Worm (Caenorhabditis elegans): Measurements from ENCODE around the gene C54F6.3.

C54F6.3 gene

ce11 chrV:7553873-7554362, 20.9 kb downstream of the C54F6.3 start, which contains the start of gene ttr-10:
ttr-10 (minus strand) TSS chrV:7553923.
- TF ChIP-seq F13C5.2 (tag; optimal IDR thresholded peaks at IDR 0.05) (no peak), tbx-37 (GFP tag; conservative IDR thresholded peaks at IDR 0.05) (no peak), scrt-1 (GFP tag; IDR thresholded peaks at IDR 0.05) (no peak), sea-1 (GFP tag; conservative IDR thresholded peaks at IDR 0.05) (no peak), hmbx-1 (tag; optimal IDR thresholded peaks at IDR 0.05) (no peak), pes-1 (GFP tag; IDR thresholded peaks at IDR 0.05) (no peak), ceh-36 (tag; optimal IDR thresholded peaks at IDR 0.05) (no peak), hmg-4 (GFP tag; optimal IDR thresholded peaks at IDR 0.05) (no peak), hnd-1 (tag; optimal IDR thresholded peaks at IDR 0.05) (no peak), aly-1 (tag; optimal IDR thresholded peaks at IDR 0.05) (no peak), ama-1 (optimal IDR thresholded peaks at IDR 0.05) (no peak), flt-1 (GFP tag; IDR thresholded peaks at IDR 0.05) (no peak), ets-7 (tag; optimal IDR thresholded peaks at IDR 0.05) (no peak), tbx-11 (GFP tag; IDR thresholded peaks at IDR 0.05) (no peak), B0310.2 (tag; optimal IDR thresholded peaks at IDR 0.05) (no peak), ceh-13 (GFP tag; optimal IDR thresholded peaks at IDR 0.05) (no peak)

ce11 chrV:7555875-7556274, 22.8 kb downstream of the C54F6.3 start:
- TF ChIP-seq tra-4 (tag; optimal IDR thresholded peaks at IDR 0.05) (no peak), hmbx-1 (tag; optimal IDR thresholded peaks at IDR 0.05) (no peak), B0310.2 (tag; optimal IDR thresholded peaks at IDR 0.05) (no peak), ceh-13 (GFP tag; optimal IDR thresholded peaks at IDR 0.05) (no peak), ceh-36 (tag; optimal IDR thresholded peaks at IDR 0.05) (no peak), F13C5.2 (tag; optimal IDR thresholded peaks at IDR 0.05) (no peak), tbx-11 (GFP tag; IDR thresholded peaks at IDR 0.05) (no peak), ets-7 (tag; optimal IDR thresholded peaks at IDR 0.05) (no peak), sea-1 (GFP tag; conservative IDR thresholded peaks at IDR 0.05) (no peak), tbx-37 (GFP tag; conservative IDR thresholded peaks at IDR 0.05) (no peak), pes-1 (GFP tag; IDR thresholded peaks at IDR 0.05) (no peak), aly-1 (tag; optimal IDR thresholded peaks at IDR 0.05) (no peak), hmg-4 (GFP tag; optimal IDR thresholded peaks at IDR 0.05) (no peak), scrt-1 (GFP tag; IDR thresholded peaks at IDR 0.05) (no peak), hnd-1 (tag; optimal IDR thresholded peaks at IDR 0.05) (no peak), ama-1 (optimal IDR thresholded peaks at IDR 0.05) (no peak), flt-1 (GFP tag; IDR thresholded peaks at IDR 0.05) (no peak)

- TF ChIP-seq hmg-4 (GFP tag; optimal IDR thresholded peaks at IDR 0.05) (no peak), ceh-36 (tag; optimal IDR thresholded peaks at IDR 0.05) (no peak), scrt-1 (GFP tag; IDR thresholded peaks at IDR 0.05) (no peak), hnd-1 (tag; optimal IDR thresholded peaks at IDR 0.05) (no peak), pes-1 (GFP tag; IDR thresholded peaks at IDR 0.05) (no peak), hmbx-1 (tag; optimal IDR thresholded peaks at IDR 0.05) (no peak), ama-1 (optimal IDR thresholded peaks at IDR 0.05) (no peak), F13C5.2 (tag; optimal IDR thresholded peaks at IDR 0.05) (no peak), tra-4 (tag; optimal IDR thresholded peaks at IDR 0.05) (no peak), tbx-37 (GFP tag; conservative IDR thresholded peaks at IDR 0.05) (no peak), flt-1 (GFP tag; IDR thresholded peaks at IDR 0.05) (no peak), ets-7 (tag; optimal IDR thresholded peaks at IDR 0.05) (no peak), B0310.2 (tag; optimal IDR thresholded peaks at IDR 0.05) (no peak)
Observed at ce11 chrV:7558693-7559092, 25.6 kb downstream of the C54F6.3 start, which contains the start of gene ets-7. ets-7 (minus strand) TSS chrV:7558793.

- no peak for TF ChIP-seq aly-1 (tag; optimal IDR thresholded peaks at IDR 0.05)
- no peak for TF ChIP-seq hnd-1 (tag; optimal IDR thresholded peaks at IDR 0.05)
- TF ChIP-seq ets-7 (tag; optimal IDR thresholded peaks at IDR 0.05), result no peak
- no peak for TF ChIP-seq ceh-36 (tag; optimal IDR thresholded peaks at IDR 0.05)
- no peak for TF ChIP-seq sea-1 (GFP tag; conservative IDR thresholded peaks at IDR 0.05)
- no peak for TF ChIP-seq ceh-13 (GFP tag; optimal IDR thresholded peaks at IDR 0.05)
- no peak for TF ChIP-seq pes-1 (GFP tag; IDR thresholded peaks at IDR 0.05)
- TF ChIP-seq flt-1 (GFP tag; IDR thresholded peaks at IDR 0.05), result no peak
- TF ChIP-seq hmbx-1 (tag; optimal IDR thresholded peaks at IDR 0.05), result no peak
- no peak for TF ChIP-seq B0310.2 (tag; optimal IDR thresholded peaks at IDR 0.05)
- no peak for TF ChIP-seq scrt-1 (GFP tag; IDR thresholded peaks at IDR 0.05)
- TF ChIP-seq tra-4 (tag; optimal IDR thresholded peaks at IDR 0.05), result no peak
- no peak for TF ChIP-seq tbx-37 (GFP tag; conservative IDR thresholded peaks at IDR 0.05)
- TF ChIP-seq F13C5.2 (tag; optimal IDR thresholded peaks at IDR 0.05), result no peak
- no peak for TF ChIP-seq tbx-11 (GFP tag; IDR thresholded peaks at IDR 0.05)
- TF ChIP-seq hmg-4 (GFP tag; optimal IDR thresholded peaks at IDR 0.05), result no peak
- no peak for TF ChIP-seq ama-1 (optimal IDR thresholded peaks at IDR 0.05)
Observed at ce11 chrV:7562947-7563346, 29.9 kb downstream of the C54F6.3 start, which contains the start of gene F19F10.1. F19F10.1 (plus strand) TSS chrV:7563247.

ce11 chrV:7570290-7570689, 37.2 kb downstream of the C54F6.3 start, which contains the start of gene clec-212:
clec-212 (minus strand) TSS chrV:7570390.
- TF ChIP-seq ama-1 (optimal IDR thresholded peaks at IDR 0.05), result no peak
- no peak for TF ChIP-seq aly-1 (tag; optimal IDR thresholded peaks at IDR 0.05)
- no peak for TF ChIP-seq flt-1 (GFP tag; IDR thresholded peaks at IDR 0.05)
- no peak for TF ChIP-seq scrt-1 (GFP tag; IDR thresholded peaks at IDR 0.05)
- TF ChIP-seq tra-4 (tag; optimal IDR thresholded peaks at IDR 0.05), result no peak
- no peak for TF ChIP-seq hmg-4 (GFP tag; optimal IDR thresholded peaks at IDR 0.05)

ce11 chrV:7570955-7571354, 37.9 kb downstream of the C54F6.3 start, which contains the start of gene F19F10.14:
F19F10.14 (minus strand) TSS chrV:7571055.
- TF ChIP-seq pes-1 (GFP tag; IDR thresholded peaks at IDR 0.05) (no peak), ets-7 (tag; optimal IDR thresholded peaks at IDR 0.05) (no peak), tbx-37 (GFP tag; conservative IDR thresholded peaks at IDR 0.05) (no peak), aly-1 (tag; optimal IDR thresholded peaks at IDR 0.05) (no peak), tra-4 (tag; optimal IDR thresholded peaks at IDR 0.05) (no peak), flt-1 (GFP tag; IDR thresholded peaks at IDR 0.05) (no peak)

- TF ChIP-seq hmg-4 (GFP tag; optimal IDR thresholded peaks at IDR 0.05) (no peak), ets-7 (tag; optimal IDR thresholded peaks at IDR 0.05) (no peak), ceh-13 (GFP tag; optimal IDR thresholded peaks at IDR 0.05) (no peak), flt-1 (GFP tag; IDR thresholded peaks at IDR 0.05) (no peak), B0310.2 (tag; optimal IDR thresholded peaks at IDR 0.05) (no peak), scrt-1 (GFP tag; IDR thresholded peaks at IDR 0.05) (no peak), aly-1 (tag; optimal IDR thresholded peaks at IDR 0.05) (no peak), tra-4 (tag; optimal IDR thresholded peaks at IDR 0.05) (no peak), tbx-11 (GFP tag; IDR thresholded peaks at IDR 0.05) (no peak)
Observed at ce11 chrV:7575563-7575962, 42.5 kb downstream of the C54F6.3 start, which contains the start of the genes snu-66 and ints-9. snu-66 (minus strand) TSS chrV:7575670. ints-9 (plus strand) TSS chrV:7575802.
